Fruit fly (Drosophila melanogaster) whole organism, embryonic: ENCODE results near the gene vnd.

Experiments used
- Atf-2 ChIP-seq: fragments of 200-800 bp; sonication (Bioruptor generic); optimal IDR thresholded peaks from 2 replicates; lab custom pipeline; 2016; ENCODE audit warnings: missing biosample characterization, missing genetic modification characterization
- Awh ChIP-seq: fragments of 200-800 bp; sonication (Bioruptor generic); IDR thresholded peaks from 2 replicates; pipeline ENCODE4, ENCODE4 v1.3.6; 2022; ENCODE audit warnings: missing biosample characterization, missing genetic modification characterization
- CG10267 ChIP-seq: fragments of 200-800 bp; sonication (Bioruptor generic); optimal IDR thresholded peaks from 2 replicates; lab custom pipeline; 2018; ENCODE audit warnings: missing biosample characterization, mild to moderate bottlenecking, missing genetic modification characterization, moderate library complexity
- CG11247 ChIP-seq: fragments of 200-800 bp; sonication (Bioruptor generic); IDR thresholded peaks from 2 replicates; pipeline ENCODE4 v1.3.6; 2022; ENCODE audit warnings: missing biosample characterization, missing genetic modification characterization
- CG11398 ChIP-seq: fragments of 200-800 bp; sonication (Bioruptor generic); optimal IDR thresholded peaks from 2 replicates; lab custom pipeline; 2016; ENCODE audit warnings: missing biosample characterization, missing genetic modification characterization
- CG11504 ChIP-seq: fragments of 200-800 bp; sonication (Bioruptor generic); optimal IDR thresholded peaks from 3 replicates; lab custom pipeline; 2019; ENCODE audit warnings: missing biosample characterization, mild to moderate bottlenecking, missing genetic modification characterization, moderate library complexity
- CG12391 ChIP-seq: fragments of 200-800 bp; sonication (Bioruptor generic); optimal IDR thresholded peaks from 3 replicates; lab custom pipeline; 2018; ENCODE audit warnings: missing biosample characterization, mild to moderate bottlenecking, missing genetic modification characterization, moderate library complexity
- CG12744 ChIP-seq: fragments of 200-800 bp; sonication (Bioruptor generic); optimal IDR thresholded peaks from 2 replicates; lab custom pipeline; 2016; ENCODE audit warnings: missing biosample characterization, missing genetic modification characterization
- CG13287 ChIP-seq: fragments of 200-800 bp; sonication (Bioruptor generic); IDR thresholded peaks from 2 replicates; pipeline ENCODE4 v1.3.6; 2022; ENCODE audit warnings: missing biosample characterization, missing genetic modification characterization; ENCODE audit not compliant: partially characterized antibody
- CG13624 ChIP-seq: fragments of 200-800 bp; sonication (Bioruptor generic); optimal IDR thresholded peaks from 2 replicates; lab custom pipeline; 2016; ENCODE audit warnings: missing biosample characterization, missing genetic modification characterization
- CG14667 ChIP-seq: fragments of 200-800 bp; sonication (Bioruptor generic); IDR thresholded peaks from 2 replicates; pipeline ENCODE4 v1.3.6; 2022; ENCODE audit warnings: missing biosample characterization, missing genetic modification characterization
- CG15073 ChIP-seq: fragments of 200-800 bp; sonication (Bioruptor generic); optimal IDR thresholded peaks from 2 replicates; lab custom pipeline; 2016; ENCODE audit warnings: missing biosample characterization, missing genetic modification characterization
- CG1603 ChIP-seq: fragments of 200-800 bp; sonication (Bioruptor generic); optimal IDR thresholded peaks from 2 replicates; lab custom pipeline; 2019; ENCODE audit warnings: missing biosample characterization, mild to moderate bottlenecking, missing genetic modification characterization, moderate library complexity
- CG17829 ChIP-seq: fragments of 200-800 bp; optimal IDR thresholded peaks from 2 replicates; lab custom pipeline; 2019; ENCODE audit warnings: missing biosample characterization, mild to moderate bottlenecking, missing genetic modification characterization, moderate library complexity
- CG18011 ChIP-seq: fragments of 200-800 bp; sonication (Bioruptor generic); optimal IDR thresholded peaks from 2 replicates; lab custom pipeline; 2017; ENCODE audit warnings: missing biosample characterization, missing genetic modification characterization, mild to moderate bottlenecking, moderate library complexity, missing genotype
- CG18262 ChIP-seq: fragments of 200-800 bp; optimal IDR thresholded peaks from 3 replicates; lab custom pipeline; 2019; ENCODE audit warnings: missing biosample characterization, mild to moderate bottlenecking, missing genetic modification characterization, moderate library complexity
- CG32767 ChIP-seq: fragments of 200-800 bp; sonication (Bioruptor generic); IDR thresholded peaks from 2 replicates; pipeline ENCODE4 v1.3.6; 2022; ENCODE audit warnings: missing biosample characterization, missing genetic modification characterization
- CG32772 ChIP-seq: fragments of 200-800 bp; sonication (Bioruptor generic); IDR thresholded peaks from 2 replicates; pipeline ENCODE4 v1.3.6; 2022; ENCODE audit warnings: missing biosample characterization, missing genetic modification characterization
- CG34224 ChIP-seq: fragments of 200-800 bp; sonication (Bioruptor generic); IDR thresholded peaks from 3 replicates; pipeline ENCODE4 v1.3.6; 2022; ENCODE audit warnings: missing biosample characterization, missing genetic modification characterization; ENCODE audit not compliant: partially characterized antibody
- CG4282 ChIP-seq: fragments of 200-800 bp; sonication (Bioruptor generic); optimal IDR thresholded peaks from 2 replicates; lab custom pipeline; 2016; ENCODE audit warnings: missing biosample characterization, missing genetic modification characterization
- CG4360 ChIP-seq: fragments of 200-800 bp; sonication (Bioruptor generic); IDR thresholded peaks from 2 replicates; pipeline ENCODE4 v1.3.6; 2022; ENCODE audit warnings: missing biosample characterization, missing genetic modification characterization
- CG4707 ChIP-seq: fragments of 200-800 bp; sonication (Bioruptor generic); optimal IDR thresholded peaks from 2 replicates; lab custom pipeline; 2018; ENCODE audit warnings: missing biosample characterization, mild to moderate bottlenecking, missing genetic modification characterization, moderate library complexity
- CG7745 ChIP-seq: fragments of 200-800 bp; sonication (Bioruptor generic); optimal IDR thresholded peaks from 2 replicates; lab custom pipeline; 2018; ENCODE audit warnings: missing biosample characterization, mild to moderate bottlenecking, missing genetic modification characterization, moderate library complexity
- CG7987 ChIP-seq: fragments of 200-800 bp; sonication (Bioruptor generic); optimal IDR thresholded peaks from 2 replicates; lab custom pipeline; 2018; ENCODE audit warnings: missing biosample characterization, mild to moderate bottlenecking, missing genetic modification characterization, moderate library complexity
- CG8089 ChIP-seq: fragments of 200-800 bp; sonication (Bioruptor generic); optimal IDR thresholded peaks from 3 replicates; lab custom pipeline; 2016; ENCODE audit warnings: missing biosample characterization, missing genetic modification characterization
- Chrac-16 ChIP-seq: fragments of 200-800 bp; sonication (Bioruptor generic); optimal IDR thresholded peaks from 3 replicates; lab custom pipeline; 2016; ENCODE audit warnings: missing biosample characterization, missing genetic modification characterization
- D19A ChIP-seq: fragments of 200-800 bp; optimal IDR thresholded peaks from 3 replicates; lab custom pipeline; 2019; ENCODE audit warnings: missing biosample characterization, mild to moderate bottlenecking, missing genetic modification characterization, moderate library complexity
- Dad ChIP-seq: fragments of 200-800 bp; sonication (Bioruptor generic); optimal IDR thresholded peaks from 3 replicates; lab custom pipeline; 2016; ENCODE audit warnings: missing biosample characterization, missing genetic modification characterization
- Deaf1 ChIP-seq: fragments of 200-800 bp; optimal IDR thresholded peaks from 3 replicates; lab custom pipeline; 2019; ENCODE audit warnings: missing biosample characterization, mild to moderate bottlenecking, missing genetic modification characterization, moderate library complexity
- Dip2 ChIP-seq: fragments of 200-800 bp; sonication (Bioruptor generic); IDR thresholded peaks from 2 replicates; pipeline ENCODE4 v1.3.6; 2022; ENCODE audit warnings: missing biosample characterization, missing genetic modification characterization
- Doc3 ChIP-seq: fragments of 200-800 bp; sonication (Bioruptor generic); IDR thresholded peaks from 3 replicates; pipeline ENCODE4 v1.3.6; 2022; ENCODE audit warnings: missing biosample characterization, missing genetic modification characterization; ENCODE audit not compliant: partially characterized antibody
- Gsc ChIP-seq: fragments of 200-800 bp; sonication (Bioruptor generic); IDR thresholded peaks from 2 replicates; pipeline ENCODE4 v1.3.6; 2022; ENCODE audit warnings: missing biosample characterization, missing genetic modification characterization
- HHEX ChIP-seq: fragments of 200-800 bp; sonication (Bioruptor generic); optimal IDR thresholded peaks from 3 replicates; lab custom pipeline; 2017; ENCODE audit warnings: missing biosample characterization, mild to moderate bottlenecking, missing genetic modification characterization, missing genetic modification reagents
- HLHmδ ChIP-seq: fragments of 200-800 bp; sonication (Bioruptor generic); optimal IDR thresholded peaks from 2 replicates; lab custom pipeline; 2018; ENCODE audit warnings: missing biosample characterization, mild to moderate bottlenecking, missing genetic modification characterization, moderate library complexity
- Lpt ChIP-seq: fragments of >200 bp; optimal IDR thresholded peaks from 2 replicates; lab custom pipeline; 2018; ENCODE audit warnings: missing biosample characterization, missing genetic modification characterization
- MBD-R2 ChIP-seq: fragments of 200-800 bp; sonication (Bioruptor generic); IDR thresholded peaks from 2 replicates; pipeline ENCODE4 v1.3.6; 2022; ENCODE audit warnings: missing biosample characterization, missing genetic modification characterization
- Sry-δ ChIP-seq: fragments of 200-800 bp; sonication (Bioruptor generic); optimal IDR thresholded peaks from 2 replicates; lab custom pipeline; 2016; ENCODE audit warnings: missing biosample characterization, missing genetic modification characterization
- Vsx1 ChIP-seq: fragments of 200-800 bp; sonication (Bioruptor generic); optimal IDR thresholded peaks from 2 replicates; lab custom pipeline; 2017; ENCODE audit warnings: missing biosample characterization, mild to moderate bottlenecking, missing genetic modification characterization, missing genetic modification reagents
- bab2 ChIP-seq: fragments of 200-800 bp; sonication (Bioruptor generic); optimal IDR thresholded peaks from 2 replicates; lab custom pipeline; 2016; ENCODE audit warnings: missing biosample characterization, missing genetic modification characterization
- bowl ChIP-seq: fragments of 200-800 bp; sonication (Bioruptor generic); IDR thresholded peaks from 2 replicates; pipeline ENCODE4 v1.3.6; 2022; ENCODE audit warnings: missing biosample characterization, missing genetic modification characterization
- caup ChIP-seq: fragments of 200-800 bp; sonication (Bioruptor generic); optimal IDR thresholded peaks from 3 replicates; lab custom pipeline; 2017; ENCODE audit warnings: missing biosample characterization, mild to moderate bottlenecking, missing genetic modification characterization, moderate library complexity; ENCODE audit not compliant: severe bottlenecking
- dmrt11E ChIP-seq: fragments of 200-800 bp; sonication (Bioruptor generic); optimal IDR thresholded peaks from 3 replicates; lab custom pipeline; 2018; ENCODE audit warnings: missing biosample characterization, mild to moderate bottlenecking, missing genetic modification characterization, moderate library complexity
- dysf ChIP-seq: fragments of 200-800 bp; sonication (Bioruptor generic); IDR thresholded peaks from 3 replicates; pipeline ENCODE4 v1.3.6; 2022; ENCODE audit warnings: missing biosample characterization, missing genetic modification characterization
- ems ChIP-seq: fragments of 200-800 bp; sonication (Bioruptor generic); optimal IDR thresholded peaks from 3 replicates; lab custom pipeline; 2016; ENCODE audit warnings: missing biosample characterization, missing genetic modification characterization
- lmd ChIP-seq: fragments of 200-800 bp; sonication (Bioruptor generic); IDR thresholded peaks from 2 replicates; pipeline ENCODE4 v1.3.6; 2022; ENCODE audit warnings: missing biosample characterization, missing genetic modification characterization
- nau ChIP-seq: fragments of 200-800 bp; sonication (Bioruptor generic); optimal IDR thresholded peaks from 3 replicates; lab custom pipeline; 2017; ENCODE audit warnings: missing biosample characterization, mild to moderate bottlenecking, missing genetic modification characterization, missing genetic modification reagents
- repo ChIP-seq: fragments of 200-800 bp; sonication (Bioruptor generic); optimal IDR thresholded peaks from 2 replicates; lab custom pipeline; 2016; ENCODE audit warnings: missing biosample characterization, missing genetic modification characterization
- rib ChIP-seq: fragments of 200-800 bp; sonication (Bioruptor generic); IDR thresholded peaks from 2 replicates; pipeline ENCODE4 v1.3.6; 2022; ENCODE audit warnings: missing biosample characterization, missing genetic modification characterization
- sd ChIP-seq: fragments of 200-800 bp; sonication (Bioruptor generic); optimal IDR thresholded peaks from 3 replicates; lab custom pipeline; 2018; ENCODE audit warnings: missing biosample characterization, mild to moderate bottlenecking, missing genetic modification characterization, moderate library complexity
- sim ChIP-seq: fragments of 200-800 bp; sonication (Bioruptor generic); IDR thresholded peaks from 2 replicates; pipeline ENCODE4 v1.3.6; 2022; ENCODE audit warnings: missing biosample characterization, missing genetic modification characterization
- sna ChIP-seq: fragments of 200-800 bp; sonication (Bioruptor generic); IDR thresholded peaks from 2 replicates; pipeline ENCODE4 v1.3.6; 2022; ENCODE audit warnings: missing biosample characterization, missing genetic modification characterization; ENCODE audit not compliant: partially characterized antibody
- zen ChIP-seq: fragments of 200-800 bp; sonication (Bioruptor generic); optimal IDR thresholded peaks from 3 replicates; lab custom pipeline; 2018; ENCODE audit warnings: missing biosample characterization, mild to moderate bottlenecking, missing genetic modification characterization, moderate library complexity

Gene vnd

dm6 chrX:620102-620430 is 38.1 kb downstream of the vnd start, which contains the start of gene spdi (continued):
- TF ChIP-seq dmrt11E (no peak), CG11398 (GFP tag; lab: Kevin White, UChicago) (no peak), Deaf1 (tag; lab: Kevin White, UChicago) (peak; percentile 50), repo (GFP tag; lab: Kevin White, UChicago) (no peak), ems (GFP tag; lab: Kevin White, UChicago) (no peak), CG12744 (GFP tag; lab: Kevin White, UChicago) (no peak), CG4360 (GFP tag; lab: Robert Waterston, UW) (peak; percentile 90), CG14667 (GFP tag; lab: Robert Waterston, UW) (no peak), sd (tag; lab: Kevin White, UChicago) (peak; percentile 58), CG1603 (tag; lab: Kevin White, UChicago) (peak; percentile 38), CG4707 (GFP tag; lab: Kevin White, UChicago) (no peak), Dad (no peak), Vsx1 (GFP tag; lab: Kevin White, UChicago) (no peak), MBD-R2 (GFP tag; lab: Robert Waterston, UW) (peak; percentile 54), HLHmδ (no peak), CG32767 (GFP tag; lab: Robert Waterston, UW) (no peak), Awh (GFP tag; lab: Robert Waterston, UW) (no peak), zen (tag; lab: Kevin White, UChicago) (no peak), Sry-δ (GFP tag; lab: Kevin White, UChicago) (peak; percentile 89), CG7745 (tag; lab: Kevin White, UChicago) (no peak), Doc3 (GFP tag; lab: Robert Waterston, UW) (no peak), CG10267 (tag; lab: Kevin White, UChicago) (peak; percentile 29), nau (GFP tag; lab: Kevin White, UChicago) (no peak), CG11504 (tag; lab: Kevin White, UChicago) (peak; percentile 5), Chrac-16 (GFP tag; lab: Kevin White, UChicago) (no peak), CG8089 (GFP tag; lab: Kevin White, UChicago) (no peak), Gsc (GFP tag; lab: Robert Waterston, UW) (no peak), CG13287 (GFP tag; lab: Robert Waterston, UW) (peak; percentile 58; the same call in 1 of the 2 replicates), sna (GFP tag; lab: Robert Waterston, UW) (no peak), Atf-2 (GFP tag; lab: Kevin White, UChicago) (no peak), dysf (GFP tag; lab: Robert Waterston, UW) (no peak), CG34224 (GFP tag; lab: Robert Waterston, UW) (peak; percentile 40; the same call in 1 of the 3 replicates), CG7987 (GFP tag; lab: Kevin White, UChicago) (no peak), CG18262 (no peak), CG17829 (tag; lab: Kevin White, UChicago) (peak; percentile 76), CG18011 (no peak), CG13624 (GFP tag; lab: Kevin White, UChicago) (no peak), HHEX (GFP tag; lab: Kevin White, UChicago) (no peak), CG4282 (GFP tag; lab: Kevin White, UChicago) (no peak), CG32772 (GFP tag; lab: Robert Waterston, UW) (no peak), Lpt (GFP tag; lab: Kevin White, UChicago) (no peak), CG15073 (GFP tag; lab: Kevin White, UChicago) (no peak), CG11247 (GFP tag; lab: Robert Waterston, UW) (no peak), lmd (GFP tag; lab: Robert Waterston, UW) (no peak), D19A (tag; lab: Kevin White, UChicago) (no peak), caup (GFP tag; lab: Kevin White, UChicago) (no peak), Dip2 (GFP tag; lab: Robert Waterston, UW) (no peak), bowl (GFP tag; lab: Robert Waterston, UW) (no peak), CG12391 (no peak), sim (GFP tag; lab: Robert Waterston, UW) (no peak), bab2 (GFP tag; lab: Kevin White, UChicago) (no peak), rib (GFP tag; lab: Robert Waterston, UW) (no peak)
